Worm (Caenorhabditis elegans) whole organism, L1 larva: ENCODE data around the gene igeg-1.

Experiments
- C16A3.4 ChIP-seq: fragments of 150-350 bp; optimal IDR thresholded peaks from 2 replicates; lab custom pipeline; 2014; ENCODE audit warnings: missing biosample characterization, missing genetic modification characterization
- Y116A8C.19 ChIP-seq: sonication (generic microtip); optimal IDR thresholded peaks from 2 replicates; lab custom pipeline; 2016; ENCODE audit warnings: missing compliant biosample characterization, missing genetic modification characterization, borderline replicate concordance
- aly-2 ChIP-seq: fragments of 150-350 bp; optimal IDR thresholded peaks from 2 replicates; lab custom pipeline; 2014; ENCODE audit warnings: missing biosample characterization, missing genetic modification characterization
- ceh-82 ChIP-seq, 3 experiments: fragments of 150-350 bp in 1 of 3; sonication (generic microtip) in 2 of 3; optimal IDR thresholded peaks; 2 replicates each; lab custom pipeline; 2014 to 2017; ENCODE audit warnings: missing biosample characterization in 3 of 3, missing genetic modification characterization in 3 of 3
- ceh-88 ChIP-seq: fragments of 200-800 bp; sonication (Bioruptor generic); IDR thresholded peaks from 2 replicates; pipeline ENCODE4 v1.3.6; 2022; ENCODE audit warnings: missing genetic modification characterization, missing compliant biosample characterization
- ceh-90 ChIP-seq: sonication (generic microtip); optimal IDR thresholded peaks from 2 replicates; lab custom pipeline; 2016; ENCODE audit warnings: missing genetic modification characterization, missing compliant biosample characterization
- dsc-1 ChIP-seq: sonication (generic microtip); optimal IDR thresholded peaks from 2 replicates; lab custom pipeline; 2016; ENCODE audit warnings: mild to moderate bottlenecking, missing genetic modification characterization, missing compliant biosample characterization
- efl-1 ChIP-seq, 4 experiments: fragments of 150-350 bp; optimal IDR thresholded peaks in 3 of 4; peaks in 1 of 4; 1 replicate in 1 of 4; 2 replicates in 3 of 4; lab custom pipeline; 2014; ENCODE audit warnings: missing biosample characterization in 2 of 4, missing genetic modification characterization in 2 of 4, missing genetic modification reagents in 2 of 4
- egl-13 ChIP-seq: sonication (generic microtip); optimal IDR thresholded peaks from 2 replicates; lab custom pipeline; 2016; ENCODE audit warnings: missing genotype, missing genetic modification reagents, missing genetic modification characterization, missing compliant biosample characterization
- elt-3 ChIP-seq, 6 experiments: fragments of 150-350 bp in 1 of 6; sonication (generic microtip); optimal IDR thresholded peaks; 2 replicates each; lab custom pipeline; 2017 to 2018; ENCODE audit warnings: missing biosample characterization in 6 of 6, missing genetic modification characterization in 6 of 6, inconsistent platforms in 1 of 6
- fkh-10 ChIP-seq: sonication (generic microtip); optimal IDR thresholded peaks from 2 replicates; lab custom pipeline; 2017; ENCODE audit warnings: missing biosample characterization, missing genetic modification reagents, missing genetic modification characterization
- fkh-4 ChIP-seq: sonication (generic microtip); optimal IDR thresholded peaks from 2 replicates; lab custom pipeline; 2016; ENCODE audit warnings: missing compliant biosample characterization, missing genetic modification characterization, borderline replicate concordance
- fkh-8 ChIP-seq: sonication (generic microtip); optimal IDR thresholded peaks from 2 replicates; lab custom pipeline; 2016; ENCODE audit warnings: mild to moderate bottlenecking, missing genetic modification characterization, missing compliant biosample characterization
- hlh-17 ChIP-seq: fragments of 200-800 bp; sonication (Bioruptor generic); optimal IDR thresholded peaks from 2 replicates; lab custom pipeline; 2018; ENCODE audit warnings: missing genetic modification characterization, mild to moderate bottlenecking, missing compliant biosample characterization, moderate library complexity, borderline replicate concordance
- hpl-2 ChIP-seq: fragments of 150-350 bp; optimal IDR thresholded peaks from 2 replicates; lab custom pipeline; 2014; ENCODE audit warnings: missing biosample characterization, missing genetic modification reagents, missing genetic modification characterization
- isw-1 ChIP-seq: fragments of 200-800 bp; sonication (Bioruptor generic); IDR thresholded peaks from 2 replicates; pipeline ENCODE4 v1.3.6; 2022; ENCODE audit warnings: missing genetic modification characterization, missing compliant biosample characterization
- jun-1 ChIP-seq: fragments of 150-350 bp; optimal IDR thresholded peaks from 2 replicates; lab custom pipeline; 2014; ENCODE audit warnings: missing biosample characterization, missing genetic modification reagents, missing genetic modification characterization
- lin-14 ChIP-seq: fragments of 200-800 bp; sonication (Bioruptor generic); optimal IDR thresholded peaks from 2 replicates; lab custom pipeline; 2018; ENCODE audit warnings: mild to moderate bottlenecking, missing genetic modification characterization, moderate library complexity, missing compliant biosample characterization
- lin-15B ChIP-seq: fragments of 150-350 bp; sonication (generic microtip); optimal IDR thresholded peaks from 3 replicates; lab custom pipeline; 2014; ENCODE audit warnings: missing biosample characterization, missing genetic modification characterization
- lin-35 ChIP-seq, 2 experiments: fragments of 150-350 bp; optimal IDR thresholded peaks; 2 replicates each; lab custom pipeline; 2014; ENCODE audit warnings: missing biosample characterization in 2 of 2, missing genetic modification characterization in 2 of 2, missing genetic modification reagents in 2 of 2
- lin-39 ChIP-seq: fragments of 150-350 bp; optimal IDR thresholded peaks from 2 replicates; lab custom pipeline; 2014; ENCODE audit warnings: missing biosample characterization, missing genetic modification reagents, missing genetic modification characterization
- mab-9 ChIP-seq: fragments of 200-800 bp; sonication (Bioruptor generic); IDR thresholded peaks from 2 replicates; pipeline ENCODE4 v1.3.6; 2022; ENCODE audit warnings: missing genetic modification reagents, missing genetic modification characterization, missing compliant biosample characterization
- mdl-1 ChIP-seq, 2 experiments: fragments of 150-350 bp; optimal IDR thresholded peaks; 2 replicates each; lab custom pipeline; 2014 to 2017; ENCODE audit warnings: missing biosample characterization in 2 of 2, missing genetic modification characterization in 2 of 2, inconsistent platforms in 1 of 2
- mef-2 ChIP-seq: fragments of 150-350 bp; optimal IDR thresholded peaks from 2 replicates; lab custom pipeline; 2014; ENCODE audit warnings: missing biosample characterization, missing genetic modification characterization
- nhr-11 ChIP-seq: fragments of 150-350 bp; optimal IDR thresholded peaks from 2 replicates; lab custom pipeline; 2014; ENCODE audit warnings: missing biosample characterization, missing genetic modification characterization
- nhr-12 ChIP-seq: sonication (generic microtip); optimal IDR thresholded peaks from 2 replicates; lab custom pipeline; 2017; ENCODE audit warnings: missing biosample characterization, missing genetic modification characterization
- nhr-19 ChIP-seq: fragments of 200-800 bp; sonication (Bioruptor generic); conservative IDR thresholded peaks from 2 replicates; pipeline ENCODE4 v1.3.6; 2022; ENCODE audit warnings: missing genetic modification characterization, missing compliant biosample characterization
- nhr-20 ChIP-seq: sonication (generic microtip); optimal IDR thresholded peaks from 2 replicates; lab custom pipeline; 2016; ENCODE audit warnings: mild to moderate bottlenecking, missing genetic modification characterization, missing compliant biosample characterization
- nhr-237 ChIP-seq: fragments of 150-350 bp; optimal IDR thresholded peaks from 2 replicates; lab custom pipeline; 2014; ENCODE audit warnings: missing biosample characterization, missing genetic modification characterization
- nhr-28 ChIP-seq: fragments of 150-350 bp; optimal IDR thresholded peaks from 2 replicates; lab custom pipeline; 2014; ENCODE audit warnings: missing biosample characterization, missing genetic modification characterization
- nhr-47 ChIP-seq: sonication (generic microtip); optimal IDR thresholded peaks from 2 replicates; lab custom pipeline; 2016; ENCODE audit warnings: mild to moderate bottlenecking, missing genetic modification characterization, moderate library complexity, missing compliant biosample characterization
- nhr-71 ChIP-seq: sonication (generic microtip); optimal IDR thresholded peaks from 2 replicates; lab custom pipeline; 2016; ENCODE audit warnings: mild to moderate bottlenecking, missing genetic modification characterization, moderate library complexity, missing compliant biosample characterization
- nhr-76 ChIP-seq: sonication (generic microtip); optimal IDR thresholded peaks from 2 replicates; lab custom pipeline; 2017; ENCODE audit warnings: missing biosample characterization, missing genetic modification characterization
- nhr-77 ChIP-seq: fragments of 150-350 bp; optimal IDR thresholded peaks from 2 replicates; lab custom pipeline; 2014; ENCODE audit warnings: missing biosample characterization, missing genetic modification characterization
- nhr-84 ChIP-seq: sonication (generic microtip); optimal IDR thresholded peaks from 2 replicates; lab custom pipeline; 2017; ENCODE audit warnings: missing biosample characterization, missing genetic modification characterization
- nhr-90 ChIP-seq: sonication (generic microtip); optimal IDR thresholded peaks from 2 replicates; lab custom pipeline; 2016; ENCODE audit warnings: mild to moderate bottlenecking, missing genetic modification characterization, missing compliant biosample characterization; ENCODE audit not compliant: poor library complexity
- pag-3 ChIP-seq: sonication (generic microtip); optimal IDR thresholded peaks from 2 replicates; lab custom pipeline; 2017; ENCODE audit warnings: missing genetic modification characterization, mild to moderate bottlenecking, missing compliant biosample characterization, antibody characterized with exemption, borderline replicate concordance; ENCODE audit not compliant: insufficient read depth
- pqm-1 ChIP-seq: sonication (generic microtip); optimal IDR thresholded peaks from 3 replicates; lab custom pipeline; 2017; ENCODE audit warnings: missing biosample characterization, missing genetic modification characterization
- rnt-1 ChIP-seq: sonication (generic microtip); optimal IDR thresholded peaks from 2 replicates; lab custom pipeline; 2016; ENCODE audit warnings: mild to moderate bottlenecking, missing genetic modification characterization, moderate library complexity, missing compliant biosample characterization
- swsn-7 ChIP-seq: sonication (generic microtip); optimal IDR thresholded peaks from 2 replicates; lab custom pipeline; 2016; ENCODE audit warnings: missing genetic modification characterization, missing compliant biosample characterization
- tbx-2 ChIP-seq: sonication (generic microtip); optimal IDR thresholded peaks from 2 replicates; lab custom pipeline; 2016; ENCODE audit warnings: missing genetic modification characterization, missing compliant biosample characterization
- tlp-1 ChIP-seq: fragments of 150-350 bp; optimal IDR thresholded peaks from 2 replicates; lab custom pipeline; 2014; ENCODE audit warnings: missing biosample characterization, missing genetic modification characterization
- unc-62 ChIP-seq: fragments of 150-350 bp; optimal IDR thresholded peaks from 2 replicates; lab custom pipeline; 2014; ENCODE audit warnings: missing biosample characterization, missing genetic modification reagents, missing genetic modification characterization
- unc-86 ChIP-seq: sonication (generic microtip); optimal IDR thresholded peaks from 2 replicates; lab custom pipeline; 2016; ENCODE audit warnings: missing genetic modification characterization, missing compliant biosample characterization
- unc-98 ChIP-seq: fragments of 200-800 bp; sonication (Bioruptor generic); IDR thresholded peaks from 2 replicates; pipeline ENCODE4 v1.3.6; 2022; ENCODE audit warnings: missing genetic modification characterization, missing compliant biosample characterization
- zip-4 ChIP-seq: fragments of 200-800 bp; sonication (Bioruptor generic); optimal IDR thresholded peaks from 2 replicates; lab custom pipeline; 2018; ENCODE audit warnings: mild to moderate bottlenecking, missing genetic modification characterization, moderate library complexity, missing compliant biosample characterization
- ztf-11 ChIP-seq, 2 experiments: sonication (generic microtip); optimal IDR thresholded peaks; 2 replicates each; lab custom pipeline; 2016 to 2017; ENCODE audit warnings: missing genetic modification characterization in 2 of 2, missing biosample characterization in 1 of 2, missing compliant biosample characterization in 1 of 2
- ztf-4 ChIP-seq: fragments of 150-350 bp; optimal IDR thresholded peaks from 2 replicates; lab custom pipeline; 2014; ENCODE audit warnings: missing biosample characterization, missing genetic modification characterization

Gene igeg-1

ce11 chrIV:4562599-4563116 lies at the start of gene igeg-1:
TSS of gene igeg-1 (plus strand) at chrIV:4562649.
- no peak for TF ChIP-seq egl-13 (tag; lab: Kevin White, UChicago)
- TF ChIP-seq efl-1 (optimal IDR thresholded peaks at IDR 0.05; lab: Kevin White, UChicago), result no peak
- peak in 1 of 2 experiments; percentile 28 for TF ChIP-seq efl-1 (GFP tag; optimal IDR thresholded peaks at IDR 0.05 in 1 of 2; lab: Kevin White, UChicago)

- TF ChIP-seq fkh-8 (tag; lab: Kevin White, UChicago) (peak; percentile 71), mdl-1 (tag; optimal IDR thresholded peaks at IDR 0.05; lab: Kevin White, UChicago) (peak in 1 of 2 experiments; percentile 45), ztf-11 (tag; optimal IDR thresholded peaks at IDR 0.05; lab: Kevin White, UChicago) (peak in 1 of 2 experiments; percentile 31), nhr-12 (no peak), unc-62 (GFP tag; lab: Kevin White, UChicago) (no peak), lin-15B (peak; percentile 63), lin-39 (tag; lab: Kevin White, UChicago) (peak; percentile 74), pqm-1 (tag; lab: Kevin White, UChicago) (no peak), swsn-7 (tag; lab: Kevin White, UChicago) (peak; percentile 90), elt-3 (tag; optimal IDR thresholded peaks at IDR 0.05; lab: Kevin White, UChicago) (peak in 2 of 6 experiments; percentile 13 to 27), lin-35 (GFP tag; optimal IDR thresholded peaks at IDR 0.05; lab: Kevin White, UChicago) (peak; percentile 82 to 87), lin-14 (GFP tag; lab: Kevin White, UChicago) (peak; percentile 88), aly-2 (tag; lab: Kevin White, UChicago) (peak; percentile 62), nhr-20 (tag; lab: Kevin White, UChicago) (peak; percentile 86), rnt-1 (tag; lab: Kevin White, UChicago) (peak; percentile 91), nhr-90 (tag; lab: Kevin White, UChicago) (peak; percentile 77), Y116A8C.19 (no peak), mef-2 (tag; lab: Kevin White, UChicago) (no peak), nhr-47 (peak; percentile 94), hpl-2 (GFP tag; lab: Kevin White, UChicago) (peak; percentile 52), fkh-4 (no peak), fkh-10 (GFP tag; lab: Kevin White, UChicago) (peak; percentile 54), nhr-76 (no peak), nhr-28 (tag; lab: Kevin White, UChicago) (no peak), zip-4 (GFP tag; lab: Kevin White, UChicago) (peak; percentile 59), tbx-2 (tag; lab: Kevin White, UChicago) (peak; percentile 88), tlp-1 (tag; lab: Kevin White, UChicago) (no peak), ceh-90 (no peak), hlh-17 (GFP tag; lab: Kevin White, UChicago) (no peak), pag-3 (tag; lab: Kevin White, UChicago) (no peak), ceh-82 (tag; optimal IDR thresholded peaks at IDR 0.05; lab: Kevin White, UChicago) (peak; percentile 73 to 80 (median 80)), nhr-237 (peak; percentile 41), ceh-88 (no peak), C16A3.4 (tag; lab: Kevin White, UChicago) (peak; percentile 73), nhr-77 (peak; percentile 64), isw-1 (peak; percentile 74), unc-86 (tag; lab: Kevin White, UChicago) (peak; percentile 88), ztf-4 (tag; lab: Kevin White, UChicago) (peak; percentile 53), dsc-1 (tag; lab: Kevin White, UChicago) (peak; percentile 91), nhr-71 (tag; lab: Kevin White, UChicago) (peak; percentile 93), nhr-11 (tag; lab: Kevin White, UChicago) (peak; percentile 44), efl-1 (optimal IDR thresholded peaks at IDR 0.05; lab: Kevin White, UChicago) (peak; percentile 80 to 85), efl-1 (GFP tag; optimal IDR thresholded peaks at IDR 0.05 in 1 of 2; lab: Kevin White, UChicago) (peak; percentile 76 to 98), unc-98 (no peak), nhr-84 (tag; lab: Kevin White, UChicago) (no peak), jun-1 (tag; lab: Kevin White, UChicago) (peak; percentile 69), mab-9 (GFP tag; lab: Robert Waterston, UW) (no peak; the same call in 1 of the 2 replicates), egl-13 (tag; lab: Kevin White, UChicago) (peak; percentile 85), nhr-19 (peak; percentile 83)
These were observed 49.1 kb upstream of the igeg-1 start, which contains the start of gene sar-1 for ce11 chrIV:4513269-4513819. TSS of gene sar-1 (minus strand) at chrIV:4513319.
